Fruit fly (Drosophila melanogaster) whole organism, embryonic: ENCODE measurements around the gene Trpgamma.

Experiments
- Aef1 ChIP-seq: fragments of 200-800 bp; sonication (Bioruptor generic); IDR thresholded peaks from 3 replicates; pipeline ENCODE4 v1.3.6; 2022; ENCODE audit warnings: missing biosample characterization, missing genetic modification characterization
- Atf3 ChIP-seq: fragments of 200-800 bp; sonication (Bioruptor generic); optimal IDR thresholded peaks from 3 replicates; lab custom pipeline; 2016; ENCODE audit warnings: missing biosample characterization, missing genetic modification characterization
- Bteb2 ChIP-seq: fragments of 200-800 bp; sonication (Bioruptor generic); optimal IDR thresholded peaks from 2 replicates; lab custom pipeline; 2016; ENCODE audit warnings: missing biosample characterization, missing genetic modification characterization
- CG11504 ChIP-seq: fragments of 200-800 bp; sonication (Bioruptor generic); optimal IDR thresholded peaks from 3 replicates; lab custom pipeline; 2019; ENCODE audit warnings: missing biosample characterization, mild to moderate bottlenecking, missing genetic modification characterization, moderate library complexity
- CG11695 ChIP-seq: fragments of 200-800 bp; sonication (Bioruptor generic); IDR thresholded peaks from 3 replicates; pipeline ENCODE4 v1.3.6; 2022; ENCODE audit warnings: missing biosample characterization, missing genetic modification characterization
- CG12744 ChIP-seq: fragments of 200-800 bp; sonication (Bioruptor generic); optimal IDR thresholded peaks from 2 replicates; lab custom pipeline; 2016; ENCODE audit warnings: missing biosample characterization, missing genetic modification characterization
- CG16863 ChIP-seq: fragments of 200-800 bp; sonication (Bioruptor generic); optimal IDR thresholded peaks from 3 replicates; lab custom pipeline; 2016; ENCODE audit warnings: missing biosample characterization, missing genetic modification characterization
- CG1832 ChIP-seq: fragments of 200-800 bp; sonication (Bioruptor generic); optimal IDR thresholded peaks from 2 replicates; lab custom pipeline; 2017; ENCODE audit warnings: missing biosample characterization, mild to moderate bottlenecking, missing genetic modification characterization, inconsistent platforms
- CG2120 ChIP-seq: fragments of 200-800 bp; sonication (Bioruptor generic); optimal IDR thresholded peaks from 3 replicates; lab custom pipeline; 2016; ENCODE audit warnings: missing biosample characterization, missing genetic modification characterization
- CG2202 ChIP-seq: fragments of 200-800 bp; sonication (Bioruptor generic); optimal IDR thresholded peaks from 2 replicates; lab custom pipeline; 2018; ENCODE audit warnings: missing biosample characterization, mild to moderate bottlenecking, missing genetic modification characterization
- CG3065 ChIP-seq: fragments of 200-800 bp; sonication (Bioruptor generic); optimal IDR thresholded peaks from 2 replicates; lab custom pipeline; 2016; ENCODE audit warnings: missing biosample characterization, missing genetic modification characterization
- CG3995 ChIP-seq: fragments of 200-800 bp; sonication (Bioruptor generic); optimal IDR thresholded peaks from 3 replicates; lab custom pipeline; 2016; ENCODE audit warnings: missing biosample characterization, missing genetic modification characterization
- CG4820 ChIP-seq: fragments of 200-800 bp; sonication (Bioruptor generic); optimal IDR thresholded peaks from 3 replicates; lab custom pipeline; 2016; ENCODE audit warnings: missing biosample characterization, missing genetic modification characterization
- CG6765 ChIP-seq: fragments of 200-800 bp; sonication (Bioruptor generic); optimal IDR thresholded peaks from 3 replicates; lab custom pipeline; 2017; ENCODE audit warnings: missing biosample characterization, mild to moderate bottlenecking, missing genetic modification characterization
- CG9817 ChIP-seq: fragments of 200-800 bp; sonication (Bioruptor generic); optimal IDR thresholded peaks from 2 replicates; lab custom pipeline; 2018; ENCODE audit warnings: missing biosample characterization, mild to moderate bottlenecking, missing genetic modification characterization, moderate library complexity
- HLHmδ ChIP-seq: fragments of 200-800 bp; sonication (Bioruptor generic); optimal IDR thresholded peaks from 2 replicates; lab custom pipeline; 2018; ENCODE audit warnings: missing biosample characterization, mild to moderate bottlenecking, missing genetic modification characterization, moderate library complexity
- Hmx ChIP-seq: fragments of 200-800 bp; sonication (Bioruptor generic); optimal IDR thresholded peaks from 2 replicates; lab custom pipeline; 2016; ENCODE audit warnings: missing biosample characterization, missing genetic modification characterization
- Lim3 ChIP-seq: fragments of 200-800 bp; sonication (Bioruptor generic); IDR thresholded peaks from 2 replicates; pipeline ENCODE4 v1.3.6; 2022; ENCODE audit warnings: missing biosample characterization, missing genetic modification characterization
- PHDP ChIP-seq: fragments of 200-800 bp; sonication (Bioruptor generic); optimal IDR thresholded peaks from 3 replicates; lab custom pipeline; 2018; ENCODE audit warnings: missing biosample characterization, mild to moderate bottlenecking, missing genetic modification characterization, moderate library complexity
- Pdp1 ChIP-seq, 2 experiments: fragments of 200-800 bp; sonication (Bioruptor generic); optimal IDR thresholded peaks; 3 replicates each; lab custom pipeline; 2016; ENCODE audit warnings: missing biosample characterization in 2 of 2, missing genetic modification characterization in 2 of 2, mild to moderate bottlenecking in 1 of 2, moderate library complexity in 1 of 2
- Poxn ChIP-seq: fragments of 200-800 bp; sonication (Bioruptor generic); IDR thresholded peaks from 2 replicates; pipeline ENCODE4 v1.3.6; 2022; ENCODE audit warnings: missing biosample characterization, missing genetic modification characterization
- Ptx1 ChIP-seq: fragments of 200-800 bp; sonication (Bioruptor generic); IDR thresholded peaks from 2 replicates; pipeline ENCODE4 v1.3.6; 2022; ENCODE audit warnings: missing biosample characterization, missing genetic modification characterization
- Sox100B ChIP-seq: fragments of 200-800 bp; sonication (Bioruptor generic); optimal IDR thresholded peaks from 3 replicates; lab custom pipeline; 2018; ENCODE audit warnings: missing biosample characterization, mild to moderate bottlenecking, missing genetic modification characterization
- Sry-δ ChIP-seq: fragments of 200-800 bp; sonication (Bioruptor generic); optimal IDR thresholded peaks from 2 replicates; lab custom pipeline; 2016; ENCODE audit warnings: missing biosample characterization, missing genetic modification characterization
- Tbp ChIP-seq: fragments of >200 bp; optimal IDR thresholded peaks from 2 replicates; lab custom pipeline; 2018; ENCODE audit warnings: missing biosample characterization, missing genetic modification characterization
- amos ChIP-seq: fragments of 200-800 bp; sonication (Bioruptor generic); IDR thresholded peaks from 2 replicates; pipeline ENCODE4 v1.3.6; 2022; ENCODE audit warnings: missing biosample characterization, missing genetic modification characterization; ENCODE audit not compliant: partially characterized antibody
- cg ChIP-seq: fragments of 200-800 bp; sonication (Bioruptor generic); optimal IDR thresholded peaks from 3 replicates; lab custom pipeline; 2019; ENCODE audit warnings: missing biosample characterization, mild to moderate bottlenecking, missing genetic modification characterization, moderate library complexity
- chn ChIP-seq: fragments of 200-800 bp; sonication (Bioruptor generic); optimal IDR thresholded peaks from 2 replicates; lab custom pipeline; 2016; ENCODE audit warnings: missing biosample characterization, missing genetic modification characterization
- dmrt11E ChIP-seq: fragments of 200-800 bp; sonication (Bioruptor generic); optimal IDR thresholded peaks from 3 replicates; lab custom pipeline; 2018; ENCODE audit warnings: missing biosample characterization, mild to moderate bottlenecking, missing genetic modification characterization, moderate library complexity
- dpn ChIP-seq, 2 experiments: fragments of 200-800 bp; sonication (Bioruptor generic); optimal IDR thresholded peaks; 3 replicates each; lab custom pipeline; 2016; ENCODE audit warnings: missing biosample characterization in 2 of 2, missing genetic modification characterization in 2 of 2
- emc ChIP-seq: fragments of 200-800 bp; sonication (Bioruptor generic); optimal IDR thresholded peaks from 2 replicates; lab custom pipeline; 2016; ENCODE audit warnings: missing biosample characterization, missing genetic modification characterization
- eve ChIP-seq, 2 experiments: fragments of >200 bp; optimal IDR thresholded peaks; 2 replicates each; lab custom pipeline; 2017; ENCODE audit warnings: missing biosample characterization in 2 of 2, missing genetic modification characterization in 2 of 2
- ftz-f1 ChIP-seq: fragments of 200-800 bp; sonication (Bioruptor generic); optimal IDR thresholded peaks from 2 replicates; lab custom pipeline; 2016; ENCODE audit warnings: missing biosample characterization, missing genetic modification characterization
- gce ChIP-seq: fragments of 200-800 bp; sonication (Bioruptor generic); IDR thresholded peaks from 3 replicates; pipeline ENCODE4 v1.3.6; 2022; ENCODE audit warnings: missing biosample characterization, missing genetic modification characterization
- hbn ChIP-seq: fragments of 200-800 bp; sonication (Bioruptor generic); IDR thresholded peaks from 2 replicates; pipeline ENCODE4 v1.3.6; 2022; ENCODE audit warnings: missing biosample characterization, missing genetic modification characterization; ENCODE audit not compliant: partially characterized antibody
- lab ChIP-seq: fragments of 200-800 bp; sonication (Bioruptor generic); optimal IDR thresholded peaks from 3 replicates; lab custom pipeline; 2017; ENCODE audit warnings: missing biosample characterization, missing genetic modification characterization, mild to moderate bottlenecking, moderate library complexity, missing genetic modification reagents
- nmo ChIP-seq: fragments of 200-800 bp; sonication (Bioruptor generic); optimal IDR thresholded peaks from 2 replicates; lab custom pipeline; 2018; ENCODE audit warnings: missing biosample characterization, mild to moderate bottlenecking, missing genetic modification characterization, moderate library complexity
- nom ChIP-seq: fragments of 200-800 bp; sonication (Bioruptor generic); optimal IDR thresholded peaks from 2 replicates; lab custom pipeline; 2017; ENCODE audit warnings: missing biosample characterization, missing genetic modification characterization, mild to moderate bottlenecking, moderate library complexity, missing genetic modification reagents
- pan ChIP-seq, 4 experiments: fragments of >200 bp in 3 of 4; fragments of 200-800 bp in 1 of 4; sonication (Bioruptor generic) in 1 of 4; optimal IDR thresholded peaks in 3 of 4; IDR thresholded peaks in 1 of 4; 2 replicates each; pipeline versions ENCODE4 v1.3.6 to Lab custom; 2017 to 2022; ENCODE audit warnings: missing biosample characterization in 2 of 4, missing genetic modification characterization in 2 of 4, mixed read lengths in 1 of 4
- sr ChIP-seq: fragments of 200-800 bp; sonication (Bioruptor generic); IDR thresholded peaks from 3 replicates; pipeline ENCODE4 v1.3.6; 2022; ENCODE audit warnings: missing biosample characterization, missing genetic modification characterization
- tin ChIP-seq: fragments of 200-800 bp; sonication (Bioruptor generic); optimal IDR thresholded peaks from 3 replicates; lab custom pipeline; 2016; ENCODE audit warnings: missing biosample characterization, missing genetic modification characterization
- usp ChIP-seq: fragments of >200 bp; optimal IDR thresholded peaks from 2 replicates; lab custom pipeline; 2017; ENCODE audit warnings: missing biosample characterization, missing genetic modification characterization
- vfl ChIP-seq: fragments of 200-800 bp; sonication (Bioruptor generic); optimal IDR thresholded peaks from 2 replicates; lab custom pipeline; 2016; ENCODE audit warnings: missing biosample characterization, missing genetic modification characterization
- wdn ChIP-seq: fragments of 200-800 bp; sonication (Bioruptor generic); IDR thresholded peaks from 2 replicates; pipeline ENCODE4 v1.3.6; 2022; ENCODE audit warnings: missing biosample characterization, missing genetic modification characterization
- wor ChIP-seq: fragments of 200-800 bp; sonication (Bioruptor generic); IDR thresholded peaks from 2 replicates; pipeline ENCODE4 v1.3.6; 2022; ENCODE audit warnings: missing biosample characterization, missing genetic modification characterization
- z ChIP-seq: fragments of 200-800 bp; sonication (Bioruptor generic); IDR thresholded peaks from 3 replicates; pipeline ENCODE4 v1.3.6; 2022; ENCODE audit warnings: missing biosample characterization, missing genetic modification characterization
- zf30C ChIP-seq: fragments of 200-800 bp; sonication (Bioruptor generic); optimal IDR thresholded peaks from 3 replicates; lab custom pipeline; 2018; ENCODE audit warnings: missing biosample characterization, mild to moderate bottlenecking, missing genetic modification characterization

Gene Trpgamma

dm6 chr2L:16643961-16644360 is 32.5 kb downstream of the Trpgamma start (continued):
- TF ChIP-seq hbn = no peak
- no peak for TF ChIP-seq emc (GFP tag; lab: Kevin White, UChicago)
- peak; percentile 51 for TF ChIP-seq dmrt11E
- no peak for TF ChIP-seq z (GFP tag; lab: Robert Waterston, UW)
- no peak for TF ChIP-seq ftz-f1
- TF ChIP-seq tin (GFP tag; lab: Kevin White, UChicago) = peak; percentile 39
- TF ChIP-seq Poxn (GFP tag; lab: Robert Waterston, UW) = no peak
- peak; percentile 9 for TF ChIP-seq nom (GFP tag; lab: Kevin White, UChicago)
- TF ChIP-seq CG9817 (tag; lab: Kevin White, UChicago) = peak; percentile 53
- TF ChIP-seq CG3995 = peak; percentile 15
- no peak for TF ChIP-seq sr
- peak in 1 of 2 experiments; percentile 65 for TF ChIP-seq dpn (GFP tag; optimal IDR thresholded peaks at IDR 0.05; lab: Kevin White, UChicago)
- peak; percentile 4 for TF ChIP-seq CG2202
- TF ChIP-seq lab (GFP tag; lab: Kevin White, UChicago) = peak; percentile 83
- TF ChIP-seq amos (GFP tag; lab: Robert Waterston, UW) = no peak
- TF ChIP-seq CG11504 (tag; lab: Kevin White, UChicago) = peak; percentile 78
- TF ChIP-seq PHDP (tag; lab: Kevin White, UChicago) = peak; percentile 82
- TF ChIP-seq wor (GFP tag; lab: Robert Waterston, UW) = peak; percentile 44
- TF ChIP-seq HLHmδ = no peak
- peak; percentile 19 for TF ChIP-seq Atf3 (GFP tag; lab: Kevin White, UChicago)
- TF ChIP-seq cg (GFP tag; lab: Kevin White, UChicago) = no peak
- TF ChIP-seq CG6765 (GFP tag; lab: Kevin White, UChicago) = peak; percentile 8
- no peak for TF ChIP-seq CG3065 (GFP tag; lab: Kevin White, UChicago)
- TF ChIP-seq wdn (GFP tag; lab: Robert Waterston, UW) = 0 out of 2 replicates have a peak, but pooled peaks have one; percentile 9
- peak in 1 of 2 experiments; percentile 70 for TF ChIP-seq eve (GFP tag; optimal IDR thresholded peaks at IDR 0.05; lab: Kevin White, UChicago)
- peak; percentile 63 for TF ChIP-seq nmo (GFP tag; lab: Kevin White, UChicago)
- peak; percentile 30 for TF ChIP-seq Bteb2 (GFP tag; lab: Kevin White, UChicago)
- peak; percentile 34 for TF ChIP-seq CG4820 (GFP tag; lab: Kevin White, UChicago)
- TF ChIP-seq CG12744 (GFP tag; lab: Kevin White, UChicago) = peak; percentile 16
- TF ChIP-seq Ptx1 = peak; percentile 66
- TF ChIP-seq vfl (GFP tag; lab: Kevin White, UChicago) = no peak
- TF ChIP-seq CG1832 (GFP tag; lab: Kevin White, UChicago) = no peak
- TF ChIP-seq Hmx (GFP tag; lab: Kevin White, UChicago) = peak; percentile 1
- no peak for TF ChIP-seq Aef1
- peak; percentile 33; the same call in 1 of the 3 replicates for TF ChIP-seq gce (GFP tag; lab: Robert Waterston, UW)
- no peak for TF ChIP-seq Lim3 (GFP tag; lab: Robert Waterston, UW)
- TF ChIP-seq Pdp1 (GFP tag; optimal IDR thresholded peaks at IDR 0.05; lab: Kevin White, UChicago) = peak; percentile 50 to 57
- TF ChIP-seq Sry-δ (GFP tag; lab: Kevin White, UChicago) = peak; percentile 5
- TF ChIP-seq chn (GFP tag; lab: Kevin White, UChicago) = peak; percentile 10
- no peak for TF ChIP-seq usp
- TF ChIP-seq CG2120 (GFP tag; lab: Kevin White, UChicago) = peak; percentile 73
- TF ChIP-seq Tbp (GFP tag; lab: Kevin White, UChicago) = no peak
- peak; percentile 53 for TF ChIP-seq Sox100B
- no peak for TF ChIP-seq zf30C
- TF ChIP-seq CG16863 (GFP tag; lab: Kevin White, UChicago) = peak; percentile 37
- no peak for TF ChIP-seq pan (optimal IDR thresholded peaks at IDR 0.05; lab: Kevin White, UChicago)
- TF ChIP-seq pan (GFP tag; optimal IDR thresholded peaks at IDR 0.05 in 1 of 2, IDR thresholded peaks at IDR 0.05 in 1 of 2) = peak in 1 of 2 experiments; percentile 71
- TF ChIP-seq CG11695 (GFP tag; lab: Robert Waterston, UW) = peak; percentile 67; the same call in 2 of the 3 replicates
